Fruit fly (Drosophila melanogaster): Measurements from ENCODE around the gene Col4a1.

Col4a1 gene

DNA sequence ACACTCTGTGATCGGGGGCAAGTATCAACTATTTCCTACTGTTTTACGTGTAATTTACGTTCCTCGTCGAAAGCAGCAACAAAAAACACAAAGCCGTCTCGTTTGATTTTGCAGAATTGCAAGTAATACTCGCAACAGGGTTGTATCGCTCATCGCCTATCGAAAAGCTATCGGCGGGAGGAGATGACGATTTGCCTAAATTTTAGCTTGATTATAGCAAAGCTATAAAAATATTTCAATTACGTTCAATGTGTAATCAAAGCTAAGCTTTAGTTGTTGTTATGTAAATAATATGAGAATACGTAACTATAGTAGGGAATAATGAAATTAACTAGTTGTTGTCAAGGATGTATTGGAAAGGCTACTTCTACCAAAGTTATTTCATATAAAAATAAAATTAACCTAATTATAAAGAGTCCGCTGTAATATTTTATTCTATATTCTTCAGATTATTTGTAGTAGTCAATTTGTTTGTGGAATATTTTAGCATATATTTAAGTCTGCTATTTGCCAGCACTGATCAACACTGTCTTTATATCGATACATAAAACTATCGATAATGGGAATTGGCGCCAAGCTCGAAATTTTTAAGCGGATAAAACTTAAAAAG is 30.3 kb downstream of the Col4a1 start, which contains the start of gene Rpn11:
Gene Rpn11 (minus strand): TSS at position 146 of the 610 bp plus-strand sequence.
- TF ChIP-seq Crg-1 (GFP tag; optimal IDR thresholded peaks at IDR 0.05) (peak; percentile 57), CG7045 (GFP tag; optimal IDR thresholded peaks at IDR 0.05) (peak; percentile 51), CG11617 (GFP tag; optimal IDR thresholded peaks at IDR 0.05) (peak; percentile 72), bab1 (GFP tag; optimal IDR thresholded peaks at IDR 0.05) (peak; percentile 64), CG5204 (GFP tag; optimal IDR thresholded peaks at IDR 0.05) (no peak), Hr96 (GFP tag; optimal IDR thresholded peaks at IDR 0.05) (no peak), Clk (GFP tag; optimal IDR thresholded peaks at IDR 0.05) (peak; percentile 23), tj (GFP tag; optimal IDR thresholded peaks at IDR 0.05) (peak; percentile 97), kay (GFP tag; ENCODE audit: borderline replicate concordance) (no peak), CG14711 (tag; optimal IDR thresholded peaks at IDR 0.05) (peak; percentile 62), CG12768 (GFP tag; optimal IDR thresholded peaks at IDR 0.05) (peak; percentile 56), pad (GFP tag; optimal IDR thresholded peaks at IDR 0.05) (peak; percentile 52), toe (GFP tag; optimal IDR thresholded peaks at IDR 0.05) (no peak), CG7101 (tag; optimal IDR thresholded peaks at IDR 0.05) (peak; percentile 56), cnc (optimal IDR thresholded peaks at IDR 0.05) (peak; percentile 94 to 98), Mnt (GFP tag; optimal IDR thresholded peaks at IDR 0.05) (peak; percentile 28), cic (GFP tag; optimal IDR thresholded peaks at IDR 0.05) (no peak), CG1620 (GFP tag; optimal IDR thresholded peaks at IDR 0.05) (peak; percentile 77), ovo (GFP tag; optimal IDR thresholded peaks at IDR 0.05) (peak; percentile 63), CG33017 (tag; optimal IDR thresholded peaks at IDR 0.05) (peak; percentile 74)

- no peak for TF ChIP-seq Clk (GFP tag; optimal IDR thresholded peaks at IDR 0.05)
- no peak for TF ChIP-seq Crg-1 (GFP tag; optimal IDR thresholded peaks at IDR 0.05)
- no peak for TF ChIP-seq cnc (optimal IDR thresholded peaks at IDR 0.05)
- no peak for TF ChIP-seq CG14711 (tag; optimal IDR thresholded peaks at IDR 0.05)
- TF ChIP-seq cic (GFP tag; optimal IDR thresholded peaks at IDR 0.05), result no peak
- no peak for TF ChIP-seq bab1 (GFP tag; optimal IDR thresholded peaks at IDR 0.05)
- TF ChIP-seq CG7101 (tag; optimal IDR thresholded peaks at IDR 0.05), result no peak
- TF ChIP-seq ovo (GFP tag; optimal IDR thresholded peaks at IDR 0.05), result no peak
- no peak for TF ChIP-seq pad (GFP tag; optimal IDR thresholded peaks at IDR 0.05)
- no peak for TF ChIP-seq CG5204 (GFP tag; optimal IDR thresholded peaks at IDR 0.05)
- TF ChIP-seq Hr96 (GFP tag; optimal IDR thresholded peaks at IDR 0.05), result no peak
- TF ChIP-seq CG33017 (tag; optimal IDR thresholded peaks at IDR 0.05), result no peak
- no peak for TF ChIP-seq CG11617 (GFP tag; optimal IDR thresholded peaks at IDR 0.05)
- TF ChIP-seq CG12768 (GFP tag; optimal IDR thresholded peaks at IDR 0.05), result no peak
- no peak for TF ChIP-seq tj (GFP tag; optimal IDR thresholded peaks at IDR 0.05)
- no peak for TF ChIP-seq toe (GFP tag; optimal IDR thresholded peaks at IDR 0.05)
- no peak for TF ChIP-seq Mnt (GFP tag; optimal IDR thresholded peaks at IDR 0.05)
- no peak for TF ChIP-seq kay (GFP tag; ENCODE audit: borderline replicate concordance)
- TF ChIP-seq CG7045 (GFP tag; optimal IDR thresholded peaks at IDR 0.05), result no peak
- TF ChIP-seq CG1620 (GFP tag; optimal IDR thresholded peaks at IDR 0.05), result no peak
These were observed 31.1 kb downstream of the Col4a1 start, which contains the start of gene qtc for dm6 chr2L:5060515-5060914. Gene qtc (plus strand): TSS chr2L:5060815.

DNA sequence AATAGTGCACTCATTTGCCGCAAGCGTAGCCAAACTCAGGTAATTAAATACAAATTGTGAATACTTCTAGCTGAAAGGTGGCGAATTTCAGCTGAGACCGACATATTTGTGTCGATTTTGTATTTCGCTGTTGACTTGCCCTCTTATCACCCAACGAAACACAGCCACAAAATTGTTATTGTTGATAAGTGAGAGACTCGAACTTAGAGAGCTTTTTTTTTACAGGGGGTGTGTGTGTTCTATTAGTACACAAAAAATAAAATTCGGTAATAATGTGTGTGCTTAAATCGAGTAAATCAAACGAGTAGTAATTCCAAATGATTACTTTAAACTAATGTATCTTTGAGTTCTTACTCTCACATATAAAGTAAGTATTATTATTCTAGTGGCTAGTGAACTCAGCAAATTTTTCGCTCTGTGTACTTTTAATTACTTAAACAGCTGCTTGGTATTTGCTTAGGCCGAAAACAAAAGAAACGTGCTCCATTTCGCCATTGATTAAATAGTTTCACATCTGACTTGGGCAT is 31.6 kb downstream of the Col4a1 start:
- TF ChIP-seq CG5204 (GFP tag; optimal IDR thresholded peaks at IDR 0.05), result no peak
- peak; percentile 83 for TF ChIP-seq cic (GFP tag; optimal IDR thresholded peaks at IDR 0.05)
- TF ChIP-seq Mnt (GFP tag; optimal IDR thresholded peaks at IDR 0.05), result peak; percentile 7
- peak; percentile 71 for TF ChIP-seq CG33017 (tag; optimal IDR thresholded peaks at IDR 0.05)
- no peak for TF ChIP-seq Hr96 (GFP tag; optimal IDR thresholded peaks at IDR 0.05)
- no peak for TF ChIP-seq kay (GFP tag; ENCODE audit: borderline replicate concordance)
- TF ChIP-seq CG1620 (GFP tag; optimal IDR thresholded peaks at IDR 0.05), result no peak
- no peak for TF ChIP-seq ovo (GFP tag; optimal IDR thresholded peaks at IDR 0.05)
- TF ChIP-seq pad (GFP tag; optimal IDR thresholded peaks at IDR 0.05), result peak; percentile 23
- TF ChIP-seq tj (GFP tag; optimal IDR thresholded peaks at IDR 0.05), result peak; percentile 92
- TF ChIP-seq toe (GFP tag; optimal IDR thresholded peaks at IDR 0.05), result no peak
- TF ChIP-seq CG14711 (tag; optimal IDR thresholded peaks at IDR 0.05), result peak; percentile 48
- TF ChIP-seq Crg-1 (GFP tag; optimal IDR thresholded peaks at IDR 0.05), result no peak
- peak; percentile 66 for TF ChIP-seq CG11617 (GFP tag; optimal IDR thresholded peaks at IDR 0.05)
- TF ChIP-seq cnc (optimal IDR thresholded peaks at IDR 0.05), result no peak
- TF ChIP-seq CG7101 (tag; optimal IDR thresholded peaks at IDR 0.05), result peak; percentile 74
- peak; percentile 51 for TF ChIP-seq CG12768 (GFP tag; optimal IDR thresholded peaks at IDR 0.05)
- peak; percentile 14 for TF ChIP-seq bab1 (GFP tag; optimal IDR thresholded peaks at IDR 0.05)
- TF ChIP-seq Clk (GFP tag; optimal IDR thresholded peaks at IDR 0.05), result peak; percentile 4
- TF ChIP-seq CG7045 (GFP tag; optimal IDR thresholded peaks at IDR 0.05), result peak; percentile 47

DNA sequence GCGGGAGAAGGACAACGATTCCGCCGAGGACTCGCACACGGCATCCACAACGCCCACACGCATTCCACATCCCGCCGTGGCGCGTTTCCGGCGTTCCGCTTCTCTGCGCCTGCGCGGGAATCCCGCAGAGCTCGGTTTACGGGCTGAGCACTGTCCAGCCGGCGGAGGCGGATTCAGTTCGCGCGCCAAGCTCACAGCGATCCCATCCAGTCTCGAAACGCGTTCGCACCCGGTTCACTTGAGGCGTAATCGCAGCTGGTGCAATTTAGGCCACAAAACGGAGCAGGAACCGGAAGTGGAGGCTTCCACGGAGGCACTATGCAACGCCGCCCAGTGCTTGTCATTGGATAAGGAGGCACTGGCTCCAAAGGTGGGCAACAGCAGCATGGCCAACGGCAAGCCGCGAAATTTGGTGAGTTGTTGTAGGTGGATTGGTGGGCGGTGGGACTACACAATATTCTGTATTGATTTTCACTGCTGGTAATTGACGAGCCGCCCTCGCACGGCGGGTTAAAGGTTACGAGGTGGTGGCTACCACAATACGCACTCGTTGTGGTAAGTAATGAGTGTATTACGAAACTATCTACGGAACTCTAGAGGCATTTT is 33.5 kb downstream of the Col4a1 start:
- peak; percentile 13 for TF ChIP-seq cic (GFP tag; optimal IDR thresholded peaks at IDR 0.05)
- no peak for TF ChIP-seq bab1 (GFP tag; optimal IDR thresholded peaks at IDR 0.05)

DNA sequence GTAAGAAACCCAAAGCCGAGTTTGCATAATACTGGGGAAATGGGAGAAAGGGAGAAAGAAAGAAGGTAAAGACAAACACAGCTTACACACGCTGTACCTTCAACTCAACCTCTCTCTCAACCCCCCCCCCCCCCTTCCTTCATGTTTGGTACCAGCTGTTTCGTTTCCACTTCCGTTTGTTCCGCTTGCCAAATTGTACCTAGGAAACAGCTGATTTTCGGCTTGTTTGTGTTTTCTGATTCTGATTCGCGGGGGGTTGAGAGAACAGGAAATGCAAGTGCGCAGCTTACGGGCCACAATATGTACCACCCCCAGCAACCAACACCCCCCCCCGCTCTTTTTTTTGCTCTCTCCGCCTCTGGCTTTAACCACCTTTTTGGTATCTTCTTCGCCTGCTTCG is 34.5 kb downstream of the Col4a1 start:
- TF ChIP-seq pad (GFP tag; optimal IDR thresholded peaks at IDR 0.05) (peak; percentile 32), CG5204 (GFP tag; optimal IDR thresholded peaks at IDR 0.05) (no peak), CG7101 (tag; optimal IDR thresholded peaks at IDR 0.05) (no peak), cic (GFP tag; optimal IDR thresholded peaks at IDR 0.05) (peak; percentile 48), tj (GFP tag; optimal IDR thresholded peaks at IDR 0.05) (peak; percentile 82), bab1 (GFP tag; optimal IDR thresholded peaks at IDR 0.05) (peak; percentile 0), CG33017 (tag; optimal IDR thresholded peaks at IDR 0.05) (no peak), cnc (optimal IDR thresholded peaks at IDR 0.05) (no peak), CG12768 (GFP tag; optimal IDR thresholded peaks at IDR 0.05) (peak; percentile 24)
